Worm (Caenorhabditis elegans): ENCODE results near the gene srx-3.

DNA sequence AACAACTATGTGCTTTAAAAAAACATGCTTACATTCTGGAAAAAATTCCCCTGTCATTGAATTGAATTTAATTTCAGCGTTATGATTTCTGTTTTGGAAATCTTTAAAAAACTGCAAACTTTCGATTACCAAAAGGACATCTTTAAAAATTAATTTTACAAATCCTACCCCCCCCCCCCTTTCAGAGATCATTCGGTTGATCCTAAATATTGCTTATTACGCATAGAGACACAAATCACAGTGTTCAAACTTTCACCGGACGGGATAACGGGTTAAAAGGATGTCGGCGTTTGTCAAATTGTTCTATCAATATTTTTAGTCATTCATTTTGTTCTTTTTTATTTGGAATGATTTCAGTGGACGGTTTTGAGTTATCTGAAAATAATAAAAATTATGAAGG, 27.9 kb downstream of the srx-3 start, which contains the start of gene C25E10.4:
- TF ChIP-seq T22C8.4 (GFP tag; IDR thresholded peaks at IDR 0.05) (no peak), med-1 (GFP tag; optimal IDR thresholded peaks at IDR 0.05; ENCODE audit: insufficient read depth) (no peak), cog-1 (tag; optimal IDR thresholded peaks at IDR 0.05) (no peak), ref-1 (GFP tag; conservative IDR thresholded peaks at IDR 0.05) (no peak), flt-1 (GFP tag; IDR thresholded peaks at IDR 0.05) (no peak), klf-2 (GFP tag; conservative IDR thresholded peaks at IDR 0.05) (no peak), ztf-23 (GFP tag; IDR thresholded peaks at IDR 0.05) (no peak), tab-1 (GFP tag; IDR thresholded peaks at IDR 0.05) (no peak)

All from whole organism, midembryonic.